Fruit fly (Drosophila melanogaster) whole organism, larva: Measurements from ENCODE around the gene Gyf.
"Not testable (repeated sequence)": the region's sequence is repeated elsewhere in the genome, so short reads cannot be mapped to it uniquely, and the experiment has no call there.

Source experiments
- noc ChIP-seq: fragments of 200-800 bp; sonication (Bioruptor generic); optimal IDR thresholded peaks from 3 replicates; lab custom pipeline; 2019; ENCODE audit warnings: missing biosample characterization, mild to moderate bottlenecking, missing genetic modification characterization, moderate library complexity

The Gyf gene

dm6 chr4:866437-867216 lies at the start of gene Gyf:
Gene Gyf, minus strand, starts transcription at chr4:867025.
- TF ChIP-seq noc (tag; lab: Kevin White, UChicago), result no peak

dm6 chr4:912231-912630 lies 45.4 kb upstream of the Gyf start, which contains the start of gene unc-13:
Gene unc-13, minus strand, starts transcription at chr4:912331.
- TF ChIP-seq noc (tag; lab: Kevin White, UChicago), result not testable (repeated sequence)

- TF ChIP-seq noc (tag; lab: Kevin White, UChicago), result no peak
Measured at dm6 chr4:909134-909533, 42.3 kb upstream of the Gyf start.

- TF ChIP-seq noc (tag; lab: Kevin White, UChicago), result no peak
Measured at dm6 chr4:904667-905066, 37.8 kb upstream of the Gyf start.

dm6 chr4:896134-896533 lies 29.3 kb upstream of the Gyf start:
- TF ChIP-seq noc (tag; lab: Kevin White, UChicago), result no peak

- no peak for TF ChIP-seq noc (tag; lab: Kevin White, UChicago)
Measured at dm6 chr4:879061-879708, 12.4 kb upstream of the Gyf start.

dm6 chr4:867937-868336 lies 1.1 kb upstream of the Gyf start:
- no peak for TF ChIP-seq noc (tag; lab: Kevin White, UChicago)

dm6 chr4:855074-855473 lies 11.8 kb downstream of the Gyf start:
- no peak for TF ChIP-seq noc (tag; lab: Kevin White, UChicago)

dm6 chr4:853355-853754 lies 13.5 kb downstream of the Gyf start:
- TF ChIP-seq noc (tag; lab: Kevin White, UChicago), result no peak

dm6 chr4:852339-852738 lies 14.5 kb downstream of the Gyf start:
- TF ChIP-seq noc (tag; lab: Kevin White, UChicago), result no peak

- no peak for TF ChIP-seq noc (tag; lab: Kevin White, UChicago)
Measured at dm6 chr4:851131-851530, 15.7 kb downstream of the Gyf start.

- TF ChIP-seq noc (tag; lab: Kevin White, UChicago), result no peak
Measured at dm6 chr4:846092-846491, 20.7 kb downstream of the Gyf start.

- no peak for TF ChIP-seq noc (tag; lab: Kevin White, UChicago)
Measured at dm6 chr4:844468-844867, 22.4 kb downstream of the Gyf start, which contains the start of gene fd102C. Gene fd102C, minus strand, starts transcription at chr4:844529.

- no peak for TF ChIP-seq noc (tag; lab: Kevin White, UChicago)
Measured at dm6 chr4:835535-836138, 31.2 kb downstream of the Gyf start.

- no peak for TF ChIP-seq noc (tag; lab: Kevin White, UChicago)
Measured at dm6 chr4:834837-835534, 31.8 kb downstream of the Gyf start.

dm6 chr4:834452-834820 lies 32.4 kb downstream of the Gyf start:
- TF ChIP-seq noc (tag; lab: Kevin White, UChicago), result no peak
